Worm (Caenorhabditis elegans) whole organism, L3 larva: ENCODE data around the gene F59H6.14.
"Not testable (repeated sequence)": the region's sequence is repeated elsewhere in the genome, so short reads cannot be mapped to it uniquely, and the experiment has no call there.

Experiments
- R02D3.7 ChIP-seq: fragments of 150-350 bp; optimal IDR thresholded peaks from 2 replicates; lab custom pipeline; 2014; ENCODE audit warnings: missing biosample characterization, missing genetic modification characterization
- ZK546.5 ChIP-seq: sonication (generic microtip); optimal IDR thresholded peaks from 2 replicates; lab custom pipeline; 2017; ENCODE audit warnings: missing biosample characterization, missing genetic modification characterization
- aly-2 ChIP-seq: fragments of 150-350 bp; optimal IDR thresholded peaks from 2 replicates; lab custom pipeline; 2014; ENCODE audit warnings: missing biosample characterization, missing genetic modification characterization
- ama-1 ChIP-seq: fragments of 150-350 bp; optimal IDR thresholded peaks from 2 replicates; lab custom pipeline; 2018
- ceh-28 ChIP-seq: fragments of 150-350 bp; optimal IDR thresholded peaks from 2 replicates; lab custom pipeline; 2014; ENCODE audit warnings: missing biosample characterization, missing genetic modification reagents, missing genetic modification characterization
- ceh-82 ChIP-seq: fragments of 150-350 bp; optimal IDR thresholded peaks from 2 replicates; lab custom pipeline; 2014; ENCODE audit warnings: missing biosample characterization, missing genetic modification characterization
- ceh-9 ChIP-seq: sonication (generic microtip); optimal IDR thresholded peaks from 2 replicates; lab custom pipeline; 2018; ENCODE audit warnings: missing biosample characterization, missing genetic modification characterization
- daf-12 ChIP-seq: fragments of 150-350 bp; optimal IDR thresholded peaks from 2 replicates; lab custom pipeline; 2014; ENCODE audit warnings: missing biosample characterization, missing genetic modification reagents, missing genetic modification characterization
- elt-1 ChIP-seq: fragments of 150-350 bp; optimal IDR thresholded peaks from 2 replicates; lab custom pipeline; 2014; ENCODE audit warnings: missing biosample characterization, missing genetic modification characterization
- elt-2 ChIP-seq: sonication (generic microtip); optimal IDR thresholded peaks from 2 replicates; lab custom pipeline; 2016; ENCODE audit warnings: missing genetic modification reagents, mild to moderate bottlenecking, missing genetic modification characterization, missing compliant biosample characterization
- elt-3 ChIP-seq, 3 experiments: fragments of 150-350 bp in 1 of 3; sonication (generic microtip) in 2 of 3; optimal IDR thresholded peaks; 2 replicates in 2 of 3; 4 replicates in 1 of 3; lab custom pipeline; 2014 to 2017; ENCODE audit warnings: missing biosample characterization in 3 of 3, missing genetic modification characterization in 3 of 3
- fkh-2 ChIP-seq: fragments of 150-350 bp; optimal IDR thresholded peaks from 2 replicates; lab custom pipeline; 2014; ENCODE audit warnings: missing biosample characterization, missing genetic modification reagents, missing genetic modification characterization
- hmg-11 ChIP-seq: sonication (generic microtip); optimal IDR thresholded peaks from 2 replicates; lab custom pipeline; 2016; ENCODE audit warnings: missing genetic modification characterization, missing compliant biosample characterization
- jun-1 ChIP-seq: fragments of 150-350 bp; optimal IDR thresholded peaks from 2 replicates; lab custom pipeline; 2014; ENCODE audit warnings: missing biosample characterization, missing genetic modification reagents, missing genetic modification characterization
- lin-15B ChIP-seq: fragments of 150-350 bp; optimal IDR thresholded peaks from 2 replicates; lab custom pipeline; 2014; ENCODE audit warnings: missing biosample characterization, missing genetic modification characterization
- lin-39 ChIP-seq: fragments of 150-350 bp; optimal IDR thresholded peaks from 2 replicates; lab custom pipeline; 2018; ENCODE audit warnings: missing biosample characterization, missing genetic modification reagents, missing genetic modification characterization
- lsy-12 ChIP-seq: sonication (generic microtip); optimal IDR thresholded peaks from 2 replicates; lab custom pipeline; 2016; ENCODE audit warnings: mild to moderate bottlenecking, missing genetic modification characterization, missing compliant biosample characterization
- mdl-1 ChIP-seq: fragments of 150-350 bp; optimal IDR thresholded peaks from 2 replicates; lab custom pipeline; 2014; ENCODE audit warnings: missing biosample characterization, missing genetic modification characterization
- mml-1 ChIP-seq: fragments of 150-350 bp; sonication (generic microtip); optimal IDR thresholded peaks from 3 replicates; lab custom pipeline; 2014; ENCODE audit warnings: missing biosample characterization, missing genetic modification characterization
- nfya-1 ChIP-seq: sonication (generic microtip); optimal IDR thresholded peaks from 2 replicates; lab custom pipeline; 2017; ENCODE audit warnings: missing genetic modification characterization, mild to moderate bottlenecking, missing compliant biosample characterization, antibody characterized with exemption, moderate library complexity; ENCODE audit not compliant: insufficient read depth
- nhr-23 ChIP-seq: fragments of 150-350 bp; optimal IDR thresholded peaks from 2 replicates; lab custom pipeline; 2014; ENCODE audit warnings: missing biosample characterization, missing genetic modification reagents, missing genetic modification characterization
- nhr-25 ChIP-seq: sonication (generic microtip); optimal IDR thresholded peaks from 2 replicates; lab custom pipeline; 2017; ENCODE audit warnings: missing biosample characterization, missing genetic modification characterization
- nhr-28 ChIP-seq: fragments of 150-350 bp; optimal IDR thresholded peaks from 2 replicates; lab custom pipeline; 2014; ENCODE audit warnings: missing biosample characterization, missing genetic modification characterization
- nhr-43 ChIP-seq: sonication (generic microtip); optimal IDR thresholded peaks from 2 replicates; lab custom pipeline; 2016; ENCODE audit warnings: mild to moderate bottlenecking, missing genetic modification characterization, missing compliant biosample characterization; ENCODE audit not compliant: poor library complexity, severe bottlenecking
- pha-4 ChIP-seq: fragments of 150-350 bp; optimal IDR thresholded peaks from 2 replicates; lab custom pipeline; 2014; ENCODE audit warnings: missing biosample characterization, missing genetic modification reagents, missing genetic modification characterization
- pqm-1 ChIP-seq: fragments of 150-350 bp; optimal IDR thresholded peaks from 2 replicates; lab custom pipeline; 2017; ENCODE audit warnings: missing biosample characterization, missing genetic modification characterization, inconsistent platforms
- sea-2 ChIP-seq: fragments of 150-350 bp; sonication (generic microtip); optimal IDR thresholded peaks from 4 replicates; lab custom pipeline; 2014; ENCODE audit warnings: missing biosample characterization, missing genetic modification reagents, missing genetic modification characterization
- skn-1 ChIP-seq: fragments of 150-350 bp; optimal IDR thresholded peaks from 2 replicates; lab custom pipeline; 2014; ENCODE audit warnings: missing biosample characterization, missing genetic modification characterization
- snpc-4 ChIP-seq: fragments of 150-350 bp; optimal IDR thresholded peaks from 2 replicates; lab custom pipeline; 2014; ENCODE audit warnings: missing biosample characterization, missing genetic modification characterization
- unc-39 ChIP-seq: sonication (generic microtip); optimal IDR thresholded peaks from 4 replicates; lab custom pipeline; 2017; ENCODE audit warnings: missing biosample characterization, missing genetic modification characterization
- unc-62 ChIP-seq: fragments of 150-350 bp; sonication (generic microtip); optimal IDR thresholded peaks from 4 replicates; lab custom pipeline; 2014; ENCODE audit warnings: missing biosample characterization, missing genetic modification reagents, missing genetic modification characterization
- zag-1 ChIP-seq: fragments of 150-350 bp; optimal IDR thresholded peaks from 2 replicates; lab custom pipeline; 2014; ENCODE audit warnings: missing biosample characterization, missing genetic modification characterization

Gene F59H6.14

DNA sequence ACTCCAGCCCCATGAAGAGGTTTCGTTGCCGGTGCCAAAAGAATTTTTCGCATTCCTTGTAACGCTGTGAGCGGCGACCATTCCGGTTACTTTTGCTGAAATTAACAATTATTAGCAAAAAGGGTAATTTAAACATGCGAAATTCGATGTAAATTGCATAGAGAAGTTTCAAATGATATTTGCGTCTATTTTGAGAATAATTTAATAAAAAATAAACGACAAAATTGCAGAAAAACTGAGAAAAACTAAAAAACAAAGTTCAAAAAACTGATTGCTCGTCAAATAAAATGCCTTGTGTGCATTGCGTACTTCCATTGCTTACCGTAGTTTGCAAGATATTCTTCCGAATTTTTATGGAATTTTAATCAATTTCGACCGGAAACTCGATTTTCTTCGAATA lies 12.1 kb downstream of the F59H6.14 start, which contains the start of gene bath-24:
TSS of gene bath-24 (minus strand) at position 101 of the 400 bp plus-strand sequence.
- no peak for TF ChIP-seq pqm-1 (tag; lab: Kevin White, UChicago)
- no peak for TF ChIP-seq jun-1 (tag; lab: Kevin White, UChicago)
- TF ChIP-seq unc-62 (GFP tag; lab: Kevin White, UChicago), result no peak
- TF ChIP-seq elt-2 (tag; lab: Kevin White, UChicago), result no peak

DNA sequence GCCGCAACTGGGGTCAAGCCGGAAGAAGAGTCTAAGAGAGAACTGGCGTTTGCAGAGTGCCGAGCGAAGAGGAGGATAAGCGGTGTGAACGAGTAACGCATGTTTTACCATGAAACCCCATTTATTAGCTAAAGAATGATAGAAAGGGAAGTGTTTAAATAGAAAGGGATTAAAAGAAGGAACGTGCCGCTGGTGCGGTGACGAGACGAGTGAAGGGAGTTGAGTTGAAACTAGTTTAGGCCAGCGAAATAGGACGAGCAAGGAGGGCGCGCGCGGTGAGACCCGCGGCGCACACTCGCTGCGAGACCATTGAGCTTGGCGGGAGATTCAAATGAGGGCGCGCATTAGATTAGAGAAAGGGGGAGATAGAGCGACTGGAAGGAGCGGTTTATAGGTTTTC lies 13.2 kb downstream of the F59H6.14 start, which contains the start of gene math-1:
TSS of gene math-1 (minus strand) at position 101 of the 400 bp plus-strand sequence.
- not testable (repeated sequence) for TF ChIP-seq pha-4; elt-1 (tag; lab: Kevin White, UChicago); ceh-28 (tag; lab: Kevin White, UChicago)

DNA sequence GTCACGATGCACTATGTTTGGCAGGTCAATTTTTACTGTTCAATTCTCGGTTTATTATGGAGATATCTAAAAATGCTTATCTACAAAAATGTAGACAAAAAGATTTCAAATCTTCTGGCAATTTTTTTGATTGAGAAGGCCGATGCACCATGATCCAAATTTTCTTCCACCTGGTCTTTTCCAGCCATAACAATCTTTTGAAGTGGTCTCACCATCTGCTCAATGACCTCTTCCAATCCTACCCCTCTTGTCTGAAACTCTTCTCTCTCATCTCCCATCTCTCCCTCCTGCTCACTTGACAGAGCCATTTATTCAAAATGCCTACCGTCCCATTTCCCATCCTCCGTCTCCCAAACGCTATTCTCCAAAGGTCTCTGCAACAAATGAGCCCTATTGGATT lies 18.0 kb downstream of the F59H6.14 start, which contains the start of gene fbxb-35:
TSS of gene fbxb-35 (plus strand) at position 301 of the 400 bp plus-strand sequence.
- TF ChIP-seq daf-12, result no peak
- TF ChIP-seq unc-62 (GFP tag; lab: Kevin White, UChicago), result no peak
- no peak for TF ChIP-seq mml-1 (tag; lab: Kevin White, UChicago)

DNA sequence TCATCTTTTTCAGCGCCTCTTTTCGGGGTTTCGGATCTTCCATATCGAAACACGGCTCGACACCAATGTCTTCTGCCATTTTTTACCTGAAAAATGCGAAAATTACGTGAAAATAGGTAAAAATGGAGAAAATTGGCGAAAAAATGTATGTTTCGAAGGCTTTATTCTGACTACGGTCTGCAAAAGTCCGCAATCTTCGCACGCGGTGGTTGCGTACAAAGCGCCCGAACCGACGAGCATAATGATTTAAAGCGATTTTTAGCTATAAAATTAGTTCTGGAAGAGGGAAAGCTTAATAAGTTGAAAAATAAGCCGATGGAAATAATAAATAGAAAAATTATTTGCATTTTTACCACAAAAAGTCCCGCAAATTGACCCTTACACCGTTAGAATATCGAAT lies 25.6 kb downstream of the F59H6.14 start, which contains the start of gene F07E5.5:
TSS of gene F07E5.5 (minus strand) at position 86 of the 400 bp plus-strand sequence.
- TF ChIP-seq lin-15B (tag; lab: Kevin White, UChicago), result peak; percentile 40
- TF ChIP-seq R02D3.7, result peak; percentile 44
- no peak for TF ChIP-seq pqm-1 (tag; lab: Kevin White, UChicago)
- TF ChIP-seq elt-2 (tag; lab: Kevin White, UChicago), result peak; percentile 20
- TF ChIP-seq snpc-4 (tag; lab: Kevin White, UChicago), result peak; percentile 46
- no peak for TF ChIP-seq unc-39 (tag; lab: Kevin White, UChicago)
- TF ChIP-seq nhr-25 (tag; lab: Kevin White, UChicago), result peak; percentile 9
- TF ChIP-seq jun-1 (tag; lab: Kevin White, UChicago), result no peak
- peak; percentile 79 for TF ChIP-seq nfya-1 (tag; lab: Kevin White, UChicago)
- TF ChIP-seq ceh-28 (tag; lab: Kevin White, UChicago), result no peak
- TF ChIP-seq ama-1, result no peak
- TF ChIP-seq lin-39 (tag; lab: Kevin White, UChicago), result peak; percentile 10
- peak; percentile 16 for TF ChIP-seq lsy-12 (tag; lab: Kevin White, UChicago)
- TF ChIP-seq nhr-23 (tag; lab: Kevin White, UChicago), result peak; percentile 41
- TF ChIP-seq mml-1 (tag; lab: Kevin White, UChicago), result no peak
- TF ChIP-seq elt-1 (tag; lab: Kevin White, UChicago), result peak; percentile 31

DNA sequence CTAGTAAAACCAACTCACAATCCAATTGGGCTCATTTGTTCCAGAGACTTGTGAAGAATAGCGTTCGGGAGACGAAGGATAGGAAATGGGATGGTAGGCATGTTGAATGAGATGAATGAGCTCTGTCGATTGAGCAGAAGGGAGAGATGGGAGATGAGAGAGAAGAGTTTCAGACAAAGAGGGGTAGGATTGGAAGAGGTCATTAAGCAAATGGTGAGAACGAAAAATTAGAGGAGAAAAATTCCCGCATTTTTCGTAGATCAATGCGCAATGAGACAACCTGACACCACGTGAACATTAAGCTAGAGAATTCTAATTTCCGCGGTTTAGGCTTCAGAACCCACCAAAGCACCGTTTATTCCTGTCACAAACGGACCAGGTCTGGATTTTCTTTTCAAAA lies 30.6 kb downstream of the F59H6.14 start, which contains the start of gene F07E5.13:
TSS of gene F07E5.13 (minus strand) at position 101 of the 400 bp plus-strand sequence.
- no peak for TF ChIP-seq skn-1 (tag; lab: Kevin White, UChicago)
- no peak for TF ChIP-seq mml-1 (tag; lab: Kevin White, UChicago)
- no peak for TF ChIP-seq nhr-28 (tag; lab: Kevin White, UChicago)
- no peak for TF ChIP-seq hmg-11 (tag; lab: Kevin White, UChicago)
- no peak for TF ChIP-seq nhr-43
- TF ChIP-seq ceh-9 (tag; lab: Kevin White, UChicago), result no peak
- no peak for TF ChIP-seq elt-3 (tag; optimal IDR thresholded peaks at IDR 0.05; lab: Kevin White, UChicago)
- no peak for TF ChIP-seq snpc-4 (tag; lab: Kevin White, UChicago)
- no peak for TF ChIP-seq mdl-1 (tag; lab: Kevin White, UChicago)
- TF ChIP-seq fkh-2 (tag; lab: Kevin White, UChicago), result no peak
- TF ChIP-seq nhr-25 (tag; lab: Kevin White, UChicago), result no peak
- TF ChIP-seq ZK546.5 (tag; lab: Kevin White, UChicago), result no peak
- no peak for TF ChIP-seq lin-39 (tag; lab: Kevin White, UChicago)
- TF ChIP-seq aly-2, result no peak
- TF ChIP-seq lin-15B (tag; lab: Kevin White, UChicago), result no peak

DNA sequence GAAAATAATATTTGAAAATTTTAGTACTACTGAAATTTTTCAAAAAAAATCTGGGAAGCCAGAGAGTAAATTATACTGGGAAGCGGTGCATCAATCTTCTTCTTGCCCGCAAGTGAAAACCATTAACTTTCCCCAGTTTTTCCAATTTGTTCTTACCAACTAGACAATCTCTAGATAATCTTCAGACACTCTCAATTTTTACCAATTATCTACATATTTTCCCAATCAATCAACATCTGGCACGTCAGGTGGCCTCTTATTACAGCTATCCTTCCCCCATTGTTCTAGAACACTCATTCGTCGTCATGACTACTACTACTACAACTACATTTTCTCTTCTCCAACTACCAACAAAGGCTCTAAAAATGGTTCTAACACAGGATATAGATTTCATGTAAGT lies 31.1 kb downstream of the F59H6.14 start, which contains the start of gene fbxb-6:
TSS of gene fbxb-6 (plus strand) at position 301 of the 400 bp plus-strand sequence.
- TF ChIP-seq mml-1 (tag; lab: Kevin White, UChicago) (no peak), snpc-4 (tag; lab: Kevin White, UChicago) (no peak), daf-12 (no peak), sea-2 (GFP tag; lab: Kevin White, UChicago) (no peak), ceh-82 (tag; lab: Kevin White, UChicago) (no peak), pqm-1 (tag; lab: Kevin White, UChicago) (no peak), zag-1 (no peak), ZK546.5 (tag; lab: Kevin White, UChicago) (no peak)
